Fruit fly (Drosophila melanogaster): Measurements from ENCODE around the gene CG14238.
A peak's percentile ranks its signal among the peaks of the same experiment; 100 is the strongest.

CG14238 gene

dm6 chr3R:26502072-26502471 is 44.0 kb downstream of the CG14238 start:
- TF ChIP-seq bsh (GFP tag; optimal IDR thresholded peaks at IDR 0.05) (peak in 1 of 2 experiments; percentile 46), CG14860 (GFP tag; IDR thresholded peaks at IDR 0.05; ENCODE audit: partially characterized antibody) (no peak)

dm6 chr3R:26502907-26503306 is 44.9 kb downstream of the CG14238 start:
- TF ChIP-seq schlank (tag; optimal IDR thresholded peaks at IDR 0.05), result no peak
- no peak for TF ChIP-seq CG3995 (GFP tag; optimal IDR thresholded peaks at IDR 0.05)
- TF ChIP-seq CG3847 (GFP tag; IDR thresholded peaks at IDR 0.05), result no peak
- TF ChIP-seq CG15514 (GFP tag; optimal IDR thresholded peaks at IDR 0.05), result no peak
- TF ChIP-seq CG6272 (GFP tag; IDR thresholded peaks at IDR 0.05), result no peak
- TF ChIP-seq CG1792 (GFP tag; optimal IDR thresholded peaks at IDR 0.05), result no peak
- no peak for TF ChIP-seq CG12236 (GFP tag; optimal IDR thresholded peaks at IDR 0.05)
- no peak for TF ChIP-seq Opbp (GFP tag; IDR thresholded peaks at IDR 0.05; ENCODE audit: partially characterized antibody)
- no peak for TF ChIP-seq wek (GFP tag; optimal IDR thresholded peaks at IDR 0.05)
- no peak for TF ChIP-seq salm (tag; optimal IDR thresholded peaks at IDR 0.05)
- no peak for TF ChIP-seq chm (GFP tag; IDR thresholded peaks at IDR 0.05)
- no peak for TF ChIP-seq row (GFP tag; IDR thresholded peaks at IDR 0.05)
- TF ChIP-seq lbe (GFP tag; optimal IDR thresholded peaks at IDR 0.05), result no peak
- TF ChIP-seq E2f1 (GFP tag; IDR thresholded peaks at IDR 0.05), result no peak
- TF ChIP-seq slou (GFP tag; optimal IDR thresholded peaks at IDR 0.05), result no peak

DNA sequence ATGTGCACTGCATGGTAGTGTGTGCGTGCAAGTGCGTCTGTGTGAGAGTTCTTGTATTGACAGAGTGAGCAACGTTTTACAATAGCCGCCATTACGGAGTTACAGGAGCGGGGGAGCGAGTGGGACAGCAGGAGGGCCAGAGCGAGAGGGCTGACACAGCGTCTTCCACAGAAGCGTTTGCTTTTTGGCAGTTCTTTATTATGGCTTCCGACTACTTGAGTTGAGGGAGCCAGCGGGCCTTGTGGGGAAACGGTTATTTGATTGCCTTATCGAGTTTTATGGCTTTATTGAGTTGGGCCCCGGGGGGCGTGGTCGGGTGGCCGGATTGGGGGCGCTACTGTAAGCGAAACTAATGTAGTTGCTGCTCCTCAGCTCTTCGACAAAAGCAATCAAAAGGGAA is 45.3 kb downstream of the CG14238 start:
- no peak for TF ChIP-seq CG4617 (GFP tag; optimal IDR thresholded peaks at IDR 0.05; ENCODE audit: borderline replicate concordance)
- no peak for TF ChIP-seq en (GFP tag; optimal IDR thresholded peaks at IDR 0.05)
- TF ChIP-seq abd-A (tag; optimal IDR thresholded peaks at IDR 0.05), result peak; percentile 72
- peak; percentile 32 for TF ChIP-seq CG13894 (tag; optimal IDR thresholded peaks at IDR 0.05)
- TF ChIP-seq CG6683 (GFP tag; optimal IDR thresholded peaks at IDR 0.05), result no peak
- TF ChIP-seq Med (GFP tag), result peak; percentile 30
- no peak for TF ChIP-seq BtbVII (GFP tag; optimal IDR thresholded peaks at IDR 0.05)
- peak; percentile 30 for TF ChIP-seq CG8281 (tag; optimal IDR thresholded peaks at IDR 0.05)
- 0 out of 2 replicates have a peak, but pooled peaks have one; percentile 7 for TF ChIP-seq CG14441 (GFP tag; IDR thresholded peaks at IDR 0.05)
- TF ChIP-seq crol (GFP tag; IDR thresholded peaks at IDR 0.05), result peak; percentile 57

- TF ChIP-seq lbe (GFP tag; optimal IDR thresholded peaks at IDR 0.05) (peak; percentile 46), corto (GFP tag; optimal IDR thresholded peaks at IDR 0.05) (peak; percentile 49), usp (GFP tag; optimal IDR thresholded peaks at IDR 0.05) (no peak), Aef1 (GFP tag; IDR thresholded peaks at IDR 0.05) (0 out of 3 replicates have a peak, but pooled peaks have one; percentile 10), Drgx (GFP tag; IDR thresholded peaks at IDR 0.05) (0 out of 2 replicates have a peak, but pooled peaks have one; percentile 31)
These were observed 49.8 kb downstream of the CG14238 start for dm6 chr3R:26507838-26508237.

Data from whole organism, embryonic.